Worm (Caenorhabditis elegans): Measurements from ENCODE around the gene bgnt-1.2.

DNA sequence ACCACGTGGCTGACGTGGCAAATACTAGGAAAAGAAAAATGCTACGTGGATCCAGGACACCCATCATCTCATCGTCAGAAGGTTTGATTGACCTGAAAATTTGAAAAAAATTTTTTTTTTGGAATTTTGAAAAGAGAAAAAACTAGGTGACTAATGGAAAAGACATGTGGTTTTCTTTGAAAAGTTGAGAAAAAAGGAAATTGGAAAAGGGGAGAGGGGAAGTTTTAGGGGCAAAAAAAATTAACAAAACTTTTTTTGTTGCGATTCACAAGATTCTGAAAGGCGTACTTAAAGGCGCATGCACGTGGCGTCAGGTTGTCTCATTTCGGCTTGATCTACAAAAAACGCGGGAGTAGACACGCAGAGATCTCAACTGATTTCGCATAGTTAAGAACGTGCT is 45.7 kb downstream of the bgnt-1.2 start, which contains the start of gene Y40B10A.9:
- TF ChIP-seq lin-39 (tag; optimal IDR thresholded peaks at IDR 0.05): no peak
- no peak for TF ChIP-seq ama-1 (optimal IDR thresholded peaks at IDR 0.05)
- no peak for TF ChIP-seq snpc-4 (tag; optimal IDR thresholded peaks at IDR 0.05)
- TF ChIP-seq nhr-76 (tag; optimal IDR thresholded peaks at IDR 0.05): no peak

Data from whole organism, L4 larva.